Worm (Caenorhabditis elegans) whole organism, L4/young adult: ENCODE results near the gene F43B10.1.
A peak's percentile ranks its signal among the peaks of the same experiment; 100 is the strongest.

Source experiments
- W03F9.2 ChIP-seq: fragments of 150-350 bp; optimal IDR thresholded peaks from 2 replicates; lab custom pipeline; 2014; ENCODE audit warnings: missing biosample characterization, missing genetic modification characterization
- dao-5 ChIP-seq: sonication (generic microtip); optimal IDR thresholded peaks from 2 replicates; lab custom pipeline; 2016; ENCODE audit warnings: missing genotype, missing genetic modification characterization, moderate library complexity, missing compliant biosample characterization
- him-1 ChIP-seq: sonication (generic microtip); optimal IDR thresholded peaks from 2 replicates; lab custom pipeline; 2016; ENCODE audit warnings: missing genotype, missing genetic modification reagents, missing genetic modification characterization, missing compliant biosample characterization

Gene F43B10.1

DNA sequence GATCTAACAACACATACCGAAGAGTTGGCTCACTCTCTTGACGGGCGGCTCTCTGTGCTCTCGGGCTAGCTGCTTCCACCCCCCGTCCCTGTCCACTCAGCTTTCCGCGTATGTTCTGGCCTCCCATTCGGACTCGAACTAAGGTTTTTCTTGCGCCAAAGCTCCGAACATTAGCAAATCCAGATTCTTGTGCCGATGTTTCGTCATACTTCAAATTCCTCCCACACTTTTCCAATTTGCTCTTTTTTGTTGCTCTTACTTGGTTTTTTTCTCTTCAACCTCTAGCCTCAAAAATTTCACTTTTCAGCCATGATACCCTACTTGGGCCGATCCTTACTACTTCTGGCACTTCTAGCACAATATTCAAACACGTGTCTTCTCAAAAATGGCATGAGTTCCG is 67.7 kb downstream of the F43B10.1 start, which contains the start of gene cdh-9:
Gene cdh-9 (plus strand): TSS at position 301 of the 400 bp plus-strand sequence.
- TF ChIP-seq dao-5 (no peak), W03F9.2 (tag; lab: Kevin White, UChicago) (no peak), him-1 (tag; lab: Kevin White, UChicago) (no peak)

DNA sequence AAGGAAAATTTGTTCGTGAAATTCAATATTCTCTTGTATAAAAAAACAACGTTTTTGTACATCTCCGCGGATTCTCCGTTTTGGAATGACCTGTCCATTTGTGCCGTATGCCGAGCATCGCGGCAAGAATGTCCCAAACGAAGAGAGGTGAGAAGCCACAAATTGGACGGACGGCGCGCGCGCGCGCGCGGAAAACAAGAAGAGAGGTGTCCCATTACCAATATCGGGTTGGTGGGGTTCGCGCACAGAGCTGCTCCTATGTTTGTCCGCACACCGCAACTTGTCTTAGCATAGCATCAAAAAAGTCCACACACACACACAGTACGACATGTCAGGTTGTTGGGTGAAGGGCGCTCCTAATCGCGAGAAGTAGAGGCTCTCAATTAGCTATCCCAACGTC is 71.1 kb downstream of the F43B10.1 start:
- no peak for TF ChIP-seq him-1 (tag; lab: Kevin White, UChicago)
- TF ChIP-seq dao-5, result no peak
- TF ChIP-seq W03F9.2 (tag; lab: Kevin White, UChicago), result no peak

DNA sequence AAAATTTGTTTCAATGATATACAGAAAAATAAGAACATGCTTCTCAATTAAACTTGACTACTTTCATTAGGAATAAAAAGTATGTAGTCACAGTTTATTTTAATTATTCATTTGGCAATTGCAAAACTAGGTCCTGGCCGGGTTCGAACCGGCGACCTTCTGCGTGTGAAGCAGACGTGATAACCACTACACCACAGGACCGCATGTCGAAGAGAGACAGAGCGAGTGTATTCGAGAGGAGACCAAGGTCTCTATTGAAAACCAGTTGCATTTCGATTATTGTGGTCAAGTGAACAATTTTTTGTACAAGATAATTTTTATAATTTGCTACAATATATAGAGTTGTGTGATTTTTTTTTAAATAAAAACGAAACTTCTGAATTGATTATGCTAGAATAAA is 71.8 kb downstream of the F43B10.1 start:
- TF ChIP-seq dao-5 (peak; percentile 18), him-1 (tag; lab: Kevin White, UChicago) (peak; percentile 62), W03F9.2 (tag; lab: Kevin White, UChicago) (peak; percentile 19)

DNA sequence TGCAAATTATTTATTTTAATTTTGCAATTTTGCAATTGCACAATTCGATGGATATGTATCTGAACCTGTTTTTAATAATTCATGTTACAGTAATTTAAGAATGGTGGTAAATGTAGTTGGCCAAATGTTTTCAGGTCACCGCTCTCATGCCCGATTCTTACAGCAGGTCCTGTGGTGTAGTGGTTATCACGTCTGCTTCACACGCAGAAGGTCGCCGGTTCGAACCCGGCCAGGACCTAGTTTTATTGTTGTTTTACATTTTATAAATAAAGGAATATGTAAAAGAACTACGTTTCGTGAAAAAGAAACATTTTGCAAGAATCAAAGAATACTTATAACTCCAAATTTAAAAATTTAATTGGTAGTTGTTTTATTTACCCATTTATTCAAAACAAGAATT is 72.4 kb downstream of the F43B10.1 start:
- TF ChIP-seq W03F9.2 (tag; lab: Kevin White, UChicago) (no peak), dao-5 (no peak), him-1 (tag; lab: Kevin White, UChicago) (no peak)

DNA sequence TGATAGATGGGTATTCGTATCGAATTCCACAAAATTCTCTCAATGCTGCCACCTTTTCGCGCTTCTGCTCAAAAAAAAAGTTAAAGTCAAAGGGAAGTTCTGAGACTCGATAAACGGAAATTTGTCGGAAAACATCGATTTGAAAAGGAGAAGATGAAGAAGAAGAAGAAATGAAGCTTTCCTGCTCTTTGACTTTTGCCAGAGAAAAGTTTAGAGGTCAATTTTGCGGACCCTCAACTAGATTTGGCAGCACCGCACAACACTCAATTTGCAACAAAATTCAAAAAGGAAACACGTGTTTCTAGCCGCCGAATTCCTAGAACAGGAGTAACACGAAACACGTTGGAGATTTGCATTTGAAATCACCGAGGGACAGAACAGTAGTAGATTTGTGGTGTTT is 74.5 kb downstream of the F43B10.1 start:
- TF ChIP-seq him-1 (tag; lab: Kevin White, UChicago) (no peak), W03F9.2 (tag; lab: Kevin White, UChicago) (no peak), dao-5 (no peak)
